Fruit fly (Drosophila melanogaster): ENCODE results near the gene CG46310.

Gene CG46310

DNA sequence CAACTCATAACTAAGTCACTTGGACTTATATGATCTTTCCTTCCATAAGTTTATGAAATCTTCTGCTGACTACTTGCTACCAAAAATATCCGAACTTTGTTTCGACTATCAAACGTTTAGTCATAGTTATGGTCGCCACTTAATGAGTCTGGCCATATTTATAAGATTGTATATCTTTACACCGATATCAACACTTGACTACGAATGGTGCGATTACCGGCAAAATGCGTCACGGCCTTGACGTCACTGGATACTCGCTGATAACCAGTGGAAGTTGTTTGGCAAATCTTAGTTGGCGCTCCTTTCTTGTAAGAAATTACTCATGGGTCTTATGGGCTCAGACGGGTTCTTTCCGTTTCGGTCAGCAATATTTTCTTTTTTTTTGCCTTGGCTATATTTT lies 3.8 kb downstream of the CG46310 start:
- TF ChIP-seq ttk (optimal IDR thresholded peaks at IDR 0.05) (no peak), Sin3A (optimal IDR thresholded peaks at IDR 0.05) (no peak), psq (optimal IDR thresholded peaks at IDR 0.05) (no peak)

DNA sequence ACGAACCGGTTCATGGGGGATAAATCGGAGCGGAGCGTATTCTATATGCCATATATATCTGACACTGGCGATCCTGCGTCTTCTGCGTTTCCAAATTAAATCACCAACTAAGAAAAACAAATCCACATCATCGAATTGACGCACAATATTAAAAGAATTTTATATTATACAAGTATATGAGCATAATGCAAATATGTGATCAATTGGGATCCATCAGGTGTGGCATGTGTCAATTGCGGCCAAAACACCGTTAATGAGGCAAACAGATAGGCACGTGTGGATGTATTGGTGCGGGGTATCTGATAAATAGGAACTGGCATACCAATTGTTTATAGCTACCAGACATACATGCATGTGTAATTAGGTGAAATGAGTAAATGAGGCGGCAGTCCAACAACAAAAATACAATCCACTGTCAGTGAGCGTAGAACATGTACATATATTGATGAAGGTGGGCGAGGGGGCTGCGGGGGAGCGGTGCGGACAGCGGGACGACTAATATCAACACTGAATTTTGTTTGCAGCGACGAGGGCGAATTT lies 4.4 kb downstream of the CG46310 start:
- TF ChIP-seq ttk (optimal IDR thresholded peaks at IDR 0.05), result no peak
- no peak for TF ChIP-seq Sin3A (optimal IDR thresholded peaks at IDR 0.05)
- no peak for TF ChIP-seq h (optimal IDR thresholded peaks at IDR 0.05)
- TF ChIP-seq Myc (optimal IDR thresholded peaks at IDR 0.05), result no peak
- no peak for TF ChIP-seq psq (optimal IDR thresholded peaks at IDR 0.05)

DNA sequence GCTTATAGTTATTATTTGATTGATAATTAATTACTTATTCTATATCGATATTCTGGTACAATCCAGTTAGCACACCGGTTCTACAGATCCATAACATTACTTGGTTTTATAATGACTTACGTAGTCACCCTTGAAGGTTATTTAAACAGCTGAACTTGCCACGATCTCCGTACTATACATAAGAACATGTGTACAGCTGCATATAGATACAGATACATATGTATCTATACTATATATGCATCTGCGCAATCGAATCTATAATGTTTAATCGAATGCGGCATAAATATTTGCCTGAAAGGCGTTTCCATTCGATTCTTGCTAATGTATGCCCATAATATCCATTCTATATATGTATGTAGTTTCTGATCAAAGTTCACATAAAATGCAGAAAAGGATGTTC lies 5.7 kb downstream of the CG46310 start:
- TF ChIP-seq ttk (optimal IDR thresholded peaks at IDR 0.05) (no peak), psq (optimal IDR thresholded peaks at IDR 0.05) (no peak), insv (optimal IDR thresholded peaks at IDR 0.05) (no peak), Sin3A (optimal IDR thresholded peaks at IDR 0.05) (no peak), h (optimal IDR thresholded peaks at IDR 0.05) (no peak), Myc (optimal IDR thresholded peaks at IDR 0.05) (no peak)

DNA sequence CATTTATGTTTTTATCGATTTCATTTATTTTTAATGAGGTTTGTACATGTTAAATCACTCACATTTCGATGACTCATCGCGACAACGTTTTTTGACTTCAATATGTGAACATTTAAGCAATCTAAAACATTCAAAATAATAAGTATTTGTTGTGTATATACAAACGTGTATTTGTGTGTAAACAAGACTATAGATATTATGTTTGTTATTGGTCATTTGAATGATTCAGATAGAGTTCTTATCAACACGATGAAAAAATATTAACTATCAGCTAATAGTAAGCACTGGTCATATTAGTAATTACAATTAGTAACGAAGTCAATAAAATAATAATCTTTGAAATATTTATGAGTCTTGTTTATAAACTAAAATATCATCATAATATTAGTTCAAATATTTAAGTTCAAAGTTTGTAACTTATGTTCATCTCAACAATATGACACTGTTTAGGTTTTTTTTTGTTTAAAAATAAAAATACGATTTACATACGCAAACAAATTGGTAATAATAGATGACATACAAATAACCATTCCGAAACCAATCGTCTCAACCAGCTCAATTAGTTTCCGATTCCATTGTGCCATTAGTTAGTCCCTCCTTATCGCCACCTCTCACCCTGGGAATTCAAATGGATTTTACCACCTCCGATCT lies 7.4 kb downstream of the CG46310 start:
- TF ChIP-seq Sin3A (optimal IDR thresholded peaks at IDR 0.05) (no peak), psq (optimal IDR thresholded peaks at IDR 0.05) (no peak), insv (optimal IDR thresholded peaks at IDR 0.05) (no peak), Myc (optimal IDR thresholded peaks at IDR 0.05) (no peak), ttk (optimal IDR thresholded peaks at IDR 0.05) (no peak), h (optimal IDR thresholded peaks at IDR 0.05) (no peak)

DNA sequence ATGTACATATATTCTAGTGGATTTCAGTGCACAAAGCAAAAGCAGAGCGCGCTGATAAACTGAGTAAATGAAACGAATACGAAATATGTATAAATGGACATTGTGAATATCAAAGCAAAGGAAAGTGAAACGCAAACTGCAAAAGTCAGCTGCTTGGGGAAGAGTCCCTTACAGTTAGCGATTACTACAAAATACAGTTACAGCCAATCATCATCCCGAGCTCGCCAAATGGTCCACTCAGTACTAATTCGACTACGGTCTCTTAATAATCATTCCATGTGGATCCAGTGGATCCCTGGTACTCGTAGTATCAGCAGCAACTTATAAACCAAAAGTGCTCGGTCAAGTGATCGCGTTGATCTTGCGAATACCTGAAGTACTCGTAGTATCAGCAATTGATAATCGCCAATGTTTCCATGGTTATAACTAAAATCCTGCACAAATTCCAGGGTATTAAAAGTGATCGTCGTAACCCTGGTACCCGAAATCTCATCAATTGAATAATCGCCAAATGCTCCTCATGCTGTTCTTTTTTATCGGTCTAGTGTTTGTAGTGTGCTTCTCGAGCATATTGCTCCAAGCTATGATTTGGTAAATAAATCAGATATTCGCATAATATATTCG lies 8.2 kb downstream of the CG46310 start:
- no peak for TF ChIP-seq Myc (optimal IDR thresholded peaks at IDR 0.05)
- no peak for TF ChIP-seq insv (optimal IDR thresholded peaks at IDR 0.05)
- no peak for TF ChIP-seq ttk (optimal IDR thresholded peaks at IDR 0.05)
- TF ChIP-seq Sin3A (optimal IDR thresholded peaks at IDR 0.05), result no peak
- no peak for TF ChIP-seq h (optimal IDR thresholded peaks at IDR 0.05)
- no peak for TF ChIP-seq psq (optimal IDR thresholded peaks at IDR 0.05)

DNA sequence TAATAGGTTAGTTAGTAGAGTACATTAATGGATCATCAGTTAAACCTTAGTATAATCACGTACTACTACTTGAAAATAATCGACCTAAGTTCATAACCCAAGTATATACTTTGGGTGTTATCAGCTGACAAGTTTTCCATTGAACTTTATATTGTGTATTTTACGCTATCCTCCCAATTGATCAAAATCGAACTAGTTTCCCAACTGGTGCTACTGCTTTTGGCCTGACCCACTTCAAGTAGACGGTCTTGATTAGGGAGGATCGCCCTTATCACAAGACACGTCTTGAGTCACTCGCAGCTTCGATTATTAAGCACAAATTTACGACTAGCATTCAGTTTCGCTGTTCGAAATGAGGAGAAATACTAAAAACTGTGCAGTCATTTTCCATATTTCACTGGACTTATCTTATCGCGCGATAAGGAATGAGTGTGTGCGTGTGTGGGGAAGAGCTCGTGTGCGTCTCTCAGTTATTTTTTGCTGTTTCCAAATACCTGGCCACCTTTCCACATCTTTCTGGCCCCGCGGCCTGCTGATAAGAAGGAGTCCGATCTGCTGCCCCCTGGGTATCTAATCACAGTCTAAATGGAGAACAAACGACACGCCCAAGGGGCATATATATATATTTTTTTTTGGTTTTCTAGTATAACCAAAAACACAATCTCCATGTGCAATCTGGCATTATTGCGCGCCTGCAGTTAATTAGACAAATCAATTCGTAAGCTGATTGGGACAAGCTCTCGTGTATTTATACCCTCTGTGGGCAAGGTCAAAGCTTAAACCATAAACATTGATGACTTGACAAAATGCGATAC lies 15.7 kb downstream of the CG46310 start:
- TF ChIP-seq Sin3A (optimal IDR thresholded peaks at IDR 0.05), result no peak
- TF ChIP-seq Myc (optimal IDR thresholded peaks at IDR 0.05), result no peak
- TF ChIP-seq psq (optimal IDR thresholded peaks at IDR 0.05), result no peak
- no peak for TF ChIP-seq ttk (optimal IDR thresholded peaks at IDR 0.05)
- no peak for TF ChIP-seq insv (optimal IDR thresholded peaks at IDR 0.05)

DNA sequence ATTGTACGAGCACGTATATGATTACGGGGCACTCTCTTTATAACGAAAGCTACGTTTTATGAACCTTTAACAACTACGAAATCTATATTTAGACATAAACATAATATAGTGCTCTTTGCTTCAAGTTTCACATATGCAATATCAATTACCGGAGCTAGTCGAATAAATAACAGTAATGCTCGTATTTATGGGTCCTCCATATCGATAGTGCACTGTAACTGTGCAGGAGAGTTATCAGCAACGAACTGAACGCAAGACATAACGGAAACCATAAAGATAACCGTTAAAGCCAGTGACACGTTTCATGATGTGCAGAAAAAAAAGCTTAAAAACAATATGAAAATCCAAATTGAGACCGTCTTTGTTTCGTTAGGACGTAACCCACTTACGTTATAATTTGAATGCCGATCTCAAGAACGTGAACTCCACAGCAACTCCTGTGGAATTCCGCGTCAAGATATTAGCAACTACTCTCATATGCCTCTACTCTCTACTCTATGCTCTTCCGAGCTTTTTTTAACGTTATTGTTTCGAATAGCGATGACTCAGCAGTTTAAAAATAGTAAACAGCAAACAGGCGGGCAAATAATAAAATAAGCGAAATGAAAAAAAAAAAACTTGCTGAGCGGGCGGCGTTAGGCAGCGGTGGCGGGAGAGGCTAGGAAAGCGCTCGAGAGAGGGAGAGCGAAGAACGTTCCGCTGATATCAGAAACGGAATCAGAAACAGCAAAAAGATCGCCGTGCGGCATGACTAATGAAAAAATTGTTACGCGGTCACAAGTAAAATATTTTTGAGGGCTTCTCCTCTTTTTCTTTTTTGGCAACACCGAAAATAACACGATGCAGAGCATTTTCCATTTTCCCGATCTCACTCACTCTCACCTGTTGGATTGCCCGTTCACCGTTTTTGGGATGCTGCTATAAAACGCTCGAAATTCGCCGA lies 16.6 kb downstream of the CG46310 start:
- TF ChIP-seq psq (optimal IDR thresholded peaks at IDR 0.05), result no peak
- no peak for TF ChIP-seq h (optimal IDR thresholded peaks at IDR 0.05)
- TF ChIP-seq Sin3A (optimal IDR thresholded peaks at IDR 0.05), result no peak
- no peak for TF ChIP-seq ttk (optimal IDR thresholded peaks at IDR 0.05)
- TF ChIP-seq insv (optimal IDR thresholded peaks at IDR 0.05), result no peak
- TF ChIP-seq Myc (optimal IDR thresholded peaks at IDR 0.05), result no peak

DNA sequence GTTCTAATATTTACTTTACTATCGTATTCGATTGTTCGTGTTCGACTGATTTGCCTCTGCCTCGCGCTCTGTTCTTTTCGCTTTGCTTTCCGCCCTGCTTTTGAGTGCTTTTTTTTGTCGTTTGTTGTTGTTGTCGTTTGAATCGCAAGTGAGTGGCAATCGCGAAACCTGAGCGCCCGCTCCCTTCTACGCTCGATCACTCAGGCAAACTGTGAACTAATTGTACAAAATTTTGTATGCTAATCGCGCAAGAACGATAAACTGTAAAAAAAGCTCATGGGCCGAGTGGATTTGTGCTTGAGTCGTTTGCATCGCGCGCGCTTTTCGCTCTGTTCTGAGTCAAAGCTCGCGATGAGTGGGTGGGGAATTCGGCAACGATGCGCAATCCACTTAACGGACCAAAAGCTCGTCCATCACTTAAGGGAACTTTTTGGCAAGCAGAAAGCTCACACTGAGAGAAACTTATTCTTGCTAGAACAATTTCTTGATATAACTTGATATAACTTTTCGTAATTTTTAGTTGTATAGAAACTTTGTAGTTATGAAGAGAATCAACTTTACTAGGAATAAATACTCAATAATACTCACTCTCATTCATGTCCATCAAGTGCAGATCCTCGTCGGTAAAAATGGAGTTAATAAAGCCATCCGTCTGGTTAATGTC lies 17.6 kb downstream of the CG46310 start:
- no peak for TF ChIP-seq h (optimal IDR thresholded peaks at IDR 0.05)

DNA sequence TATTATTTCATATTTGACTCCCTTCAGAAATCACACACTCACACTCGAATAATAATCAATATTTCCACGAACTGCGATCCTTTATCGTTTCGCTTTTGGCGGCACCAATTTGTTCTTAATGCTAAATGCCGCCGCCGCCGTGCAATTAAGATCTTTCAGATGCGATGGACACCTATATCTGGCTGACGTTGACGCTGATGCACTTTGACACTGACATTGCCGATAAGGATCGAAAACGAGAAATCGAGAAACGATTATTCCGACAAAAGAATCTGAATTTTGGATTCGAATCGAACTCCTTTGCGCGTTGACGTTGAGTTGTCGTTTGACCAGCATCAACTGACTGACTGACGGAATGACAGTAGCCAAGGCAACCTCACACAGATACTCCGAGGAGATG lies 19.3 kb downstream of the CG46310 start:
- TF ChIP-seq insv (optimal IDR thresholded peaks at IDR 0.05), result no peak
- TF ChIP-seq h (optimal IDR thresholded peaks at IDR 0.05), result no peak
- TF ChIP-seq Sin3A (optimal IDR thresholded peaks at IDR 0.05), result no peak
- TF ChIP-seq psq (optimal IDR thresholded peaks at IDR 0.05), result no peak
- no peak for TF ChIP-seq Myc (optimal IDR thresholded peaks at IDR 0.05)
- no peak for TF ChIP-seq ttk (optimal IDR thresholded peaks at IDR 0.05)

DNA sequence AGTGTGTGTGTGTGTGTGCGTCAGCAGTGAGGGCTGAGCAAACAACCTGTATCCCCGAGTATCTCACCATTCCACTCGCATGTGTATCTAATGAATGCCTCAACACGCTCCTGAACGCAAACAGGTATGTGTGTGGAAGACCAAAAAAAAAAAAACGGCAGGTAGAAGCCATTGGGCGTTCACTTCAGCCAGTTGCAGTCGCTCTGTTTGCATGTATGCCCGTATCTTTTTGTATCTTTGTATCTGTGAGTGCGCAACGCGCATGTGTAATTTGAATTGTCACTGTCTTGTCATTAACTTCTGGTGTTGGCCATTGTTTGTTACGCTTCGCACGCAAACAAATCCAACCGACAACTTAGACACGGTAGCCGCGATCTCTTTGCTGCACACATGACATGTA lies 19.7 kb downstream of the CG46310 start:
- no peak for TF ChIP-seq Sin3A (optimal IDR thresholded peaks at IDR 0.05)
- TF ChIP-seq h (optimal IDR thresholded peaks at IDR 0.05), result no peak
- TF ChIP-seq psq (optimal IDR thresholded peaks at IDR 0.05), result no peak
- TF ChIP-seq insv (optimal IDR thresholded peaks at IDR 0.05), result no peak
- no peak for TF ChIP-seq ttk (optimal IDR thresholded peaks at IDR 0.05)
- TF ChIP-seq Myc (optimal IDR thresholded peaks at IDR 0.05), result no peak

DNA sequence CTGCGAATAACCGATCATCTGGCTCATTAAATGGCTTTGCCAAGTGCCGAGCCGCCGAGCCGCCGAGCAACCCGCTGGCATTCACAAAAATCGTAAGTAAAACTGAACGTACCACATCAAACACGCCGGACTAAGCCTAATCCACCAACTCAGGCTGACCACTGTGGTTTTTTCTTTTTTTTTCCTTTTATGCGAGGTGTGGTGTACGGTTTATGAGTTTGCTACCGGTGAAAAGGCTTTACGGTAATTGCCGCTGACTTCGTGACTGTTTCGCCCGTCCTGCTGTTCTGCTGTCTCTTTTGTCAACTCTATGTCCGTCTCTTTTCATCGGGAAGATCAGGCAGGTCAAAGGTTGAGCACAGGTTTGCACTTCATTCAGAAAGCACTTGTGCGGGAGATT lies 22.0 kb downstream of the CG46310 start:
- no peak for TF ChIP-seq Myc (optimal IDR thresholded peaks at IDR 0.05)
- no peak for TF ChIP-seq psq (optimal IDR thresholded peaks at IDR 0.05)
- TF ChIP-seq ttk (optimal IDR thresholded peaks at IDR 0.05), result no peak

Data from Kc167 (cell line).